Worm (Caenorhabditis elegans) whole organism, L3 larva: ENCODE data around the gene rps-8.
A peak's percentile ranks its signal among the peaks of the same experiment; 100 is the strongest.

Experiments used
- R02D3.7 ChIP-seq: fragments of 150-350 bp; optimal IDR thresholded peaks from 2 replicates; lab custom pipeline; 2014; ENCODE audit warnings: missing biosample characterization, missing genetic modification characterization
- ZK546.5 ChIP-seq: sonication (generic microtip); optimal IDR thresholded peaks from 2 replicates; lab custom pipeline; 2017; ENCODE audit warnings: missing biosample characterization, missing genetic modification characterization
- aly-2 ChIP-seq: fragments of 150-350 bp; optimal IDR thresholded peaks from 2 replicates; lab custom pipeline; 2014; ENCODE audit warnings: missing biosample characterization, missing genetic modification characterization
- ama-1 ChIP-seq: fragments of 150-350 bp; optimal IDR thresholded peaks from 2 replicates; lab custom pipeline; 2018
- ceh-16 ChIP-seq: sonication (generic microtip); optimal IDR thresholded peaks from 2 replicates; lab custom pipeline; 2017; ENCODE audit warnings: missing biosample characterization, missing genetic modification characterization
- ceh-28 ChIP-seq: fragments of 150-350 bp; optimal IDR thresholded peaks from 2 replicates; lab custom pipeline; 2014; ENCODE audit warnings: missing biosample characterization, missing genetic modification reagents, missing genetic modification characterization
- ceh-82 ChIP-seq: fragments of 150-350 bp; optimal IDR thresholded peaks from 2 replicates; lab custom pipeline; 2014; ENCODE audit warnings: missing biosample characterization, missing genetic modification characterization
- ceh-9 ChIP-seq: sonication (generic microtip); optimal IDR thresholded peaks from 2 replicates; lab custom pipeline; 2018; ENCODE audit warnings: missing biosample characterization, missing genetic modification characterization
- egl-27 ChIP-seq: sonication (generic microtip); optimal IDR thresholded peaks from 4 replicates; lab custom pipeline; 2017; ENCODE audit warnings: missing biosample characterization, missing genetic modification reagents, missing genetic modification characterization
- egl-5 ChIP-seq: fragments of 150-350 bp; optimal IDR thresholded peaks from 2 replicates; lab custom pipeline; 2017; ENCODE audit warnings: missing biosample characterization, missing genetic modification reagents, missing genetic modification characterization, inconsistent platforms
- elt-1 ChIP-seq: fragments of 150-350 bp; optimal IDR thresholded peaks from 2 replicates; lab custom pipeline; 2014; ENCODE audit warnings: missing biosample characterization, missing genetic modification characterization
- elt-2 ChIP-seq: sonication (generic microtip); optimal IDR thresholded peaks from 2 replicates; lab custom pipeline; 2016; ENCODE audit warnings: missing genetic modification reagents, mild to moderate bottlenecking, missing genetic modification characterization, missing compliant biosample characterization
- eor-1 ChIP-seq, 2 experiments: fragments of 150-350 bp; optimal IDR thresholded peaks; 2 replicates each; lab custom pipeline; 2014 to 2018; ENCODE audit warnings: missing biosample characterization in 2 of 2, missing genetic modification characterization in 2 of 2
- fkh-10 ChIP-seq: sonication (generic microtip); optimal IDR thresholded peaks from 2 replicates; lab custom pipeline; 2017; ENCODE audit warnings: missing biosample characterization, missing genetic modification reagents, missing genetic modification characterization
- fkh-2 ChIP-seq: fragments of 150-350 bp; optimal IDR thresholded peaks from 2 replicates; lab custom pipeline; 2014; ENCODE audit warnings: missing biosample characterization, missing genetic modification reagents, missing genetic modification characterization
- fos-1 ChIP-seq: fragments of 150-350 bp; optimal IDR thresholded peaks from 2 replicates; lab custom pipeline; 2014; ENCODE audit warnings: missing biosample characterization, missing genetic modification characterization
- hmg-11 ChIP-seq: sonication (generic microtip); optimal IDR thresholded peaks from 2 replicates; lab custom pipeline; 2016; ENCODE audit warnings: missing genetic modification characterization, missing compliant biosample characterization
- jun-1 ChIP-seq: fragments of 150-350 bp; optimal IDR thresholded peaks from 2 replicates; lab custom pipeline; 2014; ENCODE audit warnings: missing biosample characterization, missing genetic modification reagents, missing genetic modification characterization
- lin-15B ChIP-seq: fragments of 150-350 bp; optimal IDR thresholded peaks from 2 replicates; lab custom pipeline; 2014; ENCODE audit warnings: missing biosample characterization, missing genetic modification characterization
- lin-39 ChIP-seq: fragments of 150-350 bp; optimal IDR thresholded peaks from 2 replicates; lab custom pipeline; 2018; ENCODE audit warnings: missing biosample characterization, missing genetic modification reagents, missing genetic modification characterization
- lsy-12 ChIP-seq: sonication (generic microtip); optimal IDR thresholded peaks from 2 replicates; lab custom pipeline; 2016; ENCODE audit warnings: mild to moderate bottlenecking, missing genetic modification characterization, missing compliant biosample characterization
- mdl-1 ChIP-seq: fragments of 150-350 bp; optimal IDR thresholded peaks from 2 replicates; lab custom pipeline; 2014; ENCODE audit warnings: missing biosample characterization, missing genetic modification characterization
- mml-1 ChIP-seq: fragments of 150-350 bp; sonication (generic microtip); optimal IDR thresholded peaks from 3 replicates; lab custom pipeline; 2014; ENCODE audit warnings: missing biosample characterization, missing genetic modification characterization
- nfya-1 ChIP-seq: sonication (generic microtip); optimal IDR thresholded peaks from 2 replicates; lab custom pipeline; 2017; ENCODE audit warnings: missing genetic modification characterization, mild to moderate bottlenecking, missing compliant biosample characterization, antibody characterized with exemption, moderate library complexity; ENCODE audit not compliant: insufficient read depth
- nhr-11 ChIP-seq: fragments of 150-350 bp; optimal IDR thresholded peaks from 2 replicates; lab custom pipeline; 2014; ENCODE audit warnings: missing biosample characterization, missing genetic modification characterization
- nhr-12 ChIP-seq: fragments of 150-350 bp; optimal IDR thresholded peaks from 2 replicates; lab custom pipeline; 2014; ENCODE audit warnings: missing biosample characterization, missing genetic modification characterization
- nhr-23 ChIP-seq: fragments of 150-350 bp; optimal IDR thresholded peaks from 2 replicates; lab custom pipeline; 2014; ENCODE audit warnings: missing biosample characterization, missing genetic modification reagents, missing genetic modification characterization
- nhr-237 ChIP-seq: fragments of 150-350 bp; optimal IDR thresholded peaks from 2 replicates; lab custom pipeline; 2014; ENCODE audit warnings: missing biosample characterization, missing genetic modification characterization
- nhr-25 ChIP-seq: sonication (generic microtip); optimal IDR thresholded peaks from 2 replicates; lab custom pipeline; 2017; ENCODE audit warnings: missing biosample characterization, missing genetic modification characterization
- nhr-28 ChIP-seq: fragments of 150-350 bp; optimal IDR thresholded peaks from 2 replicates; lab custom pipeline; 2014; ENCODE audit warnings: missing biosample characterization, missing genetic modification characterization
- nhr-43 ChIP-seq: sonication (generic microtip); optimal IDR thresholded peaks from 2 replicates; lab custom pipeline; 2016; ENCODE audit warnings: mild to moderate bottlenecking, missing genetic modification characterization, missing compliant biosample characterization; ENCODE audit not compliant: poor library complexity, severe bottlenecking
- nhr-67 ChIP-seq: fragments of 150-350 bp; optimal IDR thresholded peaks from 2 replicates; lab custom pipeline; 2014; ENCODE audit warnings: missing biosample characterization, missing genetic modification characterization
- nhr-77 ChIP-seq: fragments of 150-350 bp; optimal IDR thresholded peaks from 2 replicates; lab custom pipeline; 2014; ENCODE audit warnings: missing biosample characterization, missing genetic modification characterization
- pha-4 ChIP-seq: fragments of 150-350 bp; optimal IDR thresholded peaks from 2 replicates; lab custom pipeline; 2014; ENCODE audit warnings: missing biosample characterization, missing genetic modification reagents, missing genetic modification characterization
- pqm-1 ChIP-seq: fragments of 150-350 bp; optimal IDR thresholded peaks from 2 replicates; lab custom pipeline; 2017; ENCODE audit warnings: missing biosample characterization, missing genetic modification characterization, inconsistent platforms
- sea-2 ChIP-seq: fragments of 150-350 bp; sonication (generic microtip); optimal IDR thresholded peaks from 4 replicates; lab custom pipeline; 2014; ENCODE audit warnings: missing biosample characterization, missing genetic modification reagents, missing genetic modification characterization
- skn-1 ChIP-seq: fragments of 150-350 bp; optimal IDR thresholded peaks from 2 replicates; lab custom pipeline; 2014; ENCODE audit warnings: missing biosample characterization, missing genetic modification characterization
- snpc-4 ChIP-seq: fragments of 150-350 bp; optimal IDR thresholded peaks from 2 replicates; lab custom pipeline; 2014; ENCODE audit warnings: missing biosample characterization, missing genetic modification characterization
- tbx-2 ChIP-seq: sonication (generic microtip); optimal IDR thresholded peaks from 2 replicates; lab custom pipeline; 2016; ENCODE audit warnings: mild to moderate bottlenecking, missing genetic modification characterization, missing compliant biosample characterization
- unc-39 ChIP-seq: sonication (generic microtip); optimal IDR thresholded peaks from 4 replicates; lab custom pipeline; 2017; ENCODE audit warnings: missing biosample characterization, missing genetic modification characterization
- unc-62 ChIP-seq: fragments of 150-350 bp; sonication (generic microtip); optimal IDR thresholded peaks from 4 replicates; lab custom pipeline; 2014; ENCODE audit warnings: missing biosample characterization, missing genetic modification reagents, missing genetic modification characterization
- zag-1 ChIP-seq: fragments of 150-350 bp; optimal IDR thresholded peaks from 2 replicates; lab custom pipeline; 2014; ENCODE audit warnings: missing biosample characterization, missing genetic modification characterization
- ztf-11 ChIP-seq: fragments of 150-350 bp; optimal IDR thresholded peaks from 2 replicates; lab custom pipeline; 2014; ENCODE audit warnings: missing biosample characterization, missing genetic modification characterization

Gene rps-8

DNA sequence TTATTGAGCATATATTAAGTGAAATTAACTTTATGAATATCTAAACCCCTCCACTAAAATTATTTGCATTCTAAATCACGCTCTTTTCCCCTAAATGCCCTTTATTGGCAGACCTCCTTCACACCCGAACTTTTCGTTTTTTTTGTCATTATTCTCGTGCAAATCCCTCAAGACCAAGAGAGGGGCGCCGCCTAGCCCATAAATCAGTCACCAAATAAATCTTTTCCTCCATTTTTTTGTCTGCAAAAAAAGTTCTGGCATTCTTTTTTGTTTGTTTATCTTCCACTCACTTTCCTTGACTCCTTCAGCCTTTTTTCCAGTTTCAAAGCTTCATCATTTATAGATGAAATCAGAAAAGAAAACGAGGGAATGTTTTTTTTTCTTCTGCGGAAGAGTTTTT lies 5.2 kb upstream of the rps-8 start:
- TF ChIP-seq elt-1 (tag; lab: Kevin White, UChicago) (peak; percentile 73), snpc-4 (tag; lab: Kevin White, UChicago) (no peak), ZK546.5 (tag; lab: Kevin White, UChicago) (no peak), lin-39 (tag; lab: Kevin White, UChicago) (peak; percentile 50), unc-39 (tag; lab: Kevin White, UChicago) (no peak), R02D3.7 (tag; lab: Kevin White, UChicago) (no peak), egl-5 (tag; lab: Kevin White, UChicago) (peak; percentile 6), sea-2 (GFP tag; lab: Kevin White, UChicago) (no peak), jun-1 (no peak), elt-2 (tag; lab: Kevin White, UChicago) (no peak), mml-1 (no peak)

DNA sequence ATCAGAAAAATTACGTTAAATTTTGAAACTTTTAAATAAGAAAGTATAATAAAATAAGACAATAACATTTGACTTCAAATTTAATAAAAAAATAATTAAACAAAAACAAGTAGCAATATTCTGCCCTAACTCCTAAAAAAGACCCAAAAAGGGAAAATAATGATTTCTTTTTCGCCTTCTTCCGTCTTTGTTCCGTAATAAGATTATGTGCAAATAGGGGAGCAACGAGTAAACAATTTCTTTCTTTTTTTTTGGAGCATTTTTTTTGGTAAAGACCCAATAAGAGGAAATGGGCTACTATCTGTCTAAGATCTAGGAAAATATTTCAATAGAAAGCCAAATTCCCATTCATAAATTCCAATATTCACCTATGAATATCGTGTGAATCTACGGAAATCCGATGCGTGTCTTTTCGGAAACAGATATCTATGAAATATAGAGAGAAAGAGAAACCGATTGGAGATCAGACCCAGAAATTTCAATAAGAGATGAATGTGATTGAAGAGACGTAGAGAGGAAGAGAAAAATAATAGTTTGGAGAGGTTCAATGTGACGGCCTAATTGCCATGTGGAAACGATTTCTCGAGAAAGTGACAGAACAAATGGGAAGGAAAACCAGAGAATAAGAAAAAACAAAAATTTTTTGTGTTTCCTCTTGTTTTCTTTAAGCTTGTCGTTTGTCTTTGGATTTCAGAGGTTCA lies 4.3 kb upstream of the rps-8 start:
- TF ChIP-seq ceh-82 (tag; lab: Kevin White, UChicago): no peak
- TF ChIP-seq nhr-25 (tag; lab: Kevin White, UChicago): peak; percentile 6
- TF ChIP-seq ceh-9 (tag; lab: Kevin White, UChicago): no peak
- TF ChIP-seq elt-1 (tag; lab: Kevin White, UChicago): no peak
- TF ChIP-seq fkh-10 (GFP tag; lab: Kevin White, UChicago): no peak
- no peak for TF ChIP-seq skn-1 (tag; lab: Kevin White, UChicago)
- TF ChIP-seq nhr-237: no peak
- TF ChIP-seq snpc-4 (tag; lab: Kevin White, UChicago): no peak
- peak; percentile 13 for TF ChIP-seq hmg-11 (tag; lab: Kevin White, UChicago)
- TF ChIP-seq ceh-28 (tag; lab: Kevin White, UChicago): peak; percentile 7
- TF ChIP-seq tbx-2 (tag; lab: Kevin White, UChicago): no peak
- TF ChIP-seq ama-1 (lab: Kevin White, UChicago): no peak
- TF ChIP-seq ceh-16 (tag; lab: Kevin White, UChicago): no peak
- peak; percentile 42 for TF ChIP-seq nhr-23
- peak; percentile 2 for TF ChIP-seq pha-4 (tag; lab: Kevin White, UChicago)
- TF ChIP-seq ztf-11 (tag; lab: Kevin White, UChicago): no peak

DNA sequence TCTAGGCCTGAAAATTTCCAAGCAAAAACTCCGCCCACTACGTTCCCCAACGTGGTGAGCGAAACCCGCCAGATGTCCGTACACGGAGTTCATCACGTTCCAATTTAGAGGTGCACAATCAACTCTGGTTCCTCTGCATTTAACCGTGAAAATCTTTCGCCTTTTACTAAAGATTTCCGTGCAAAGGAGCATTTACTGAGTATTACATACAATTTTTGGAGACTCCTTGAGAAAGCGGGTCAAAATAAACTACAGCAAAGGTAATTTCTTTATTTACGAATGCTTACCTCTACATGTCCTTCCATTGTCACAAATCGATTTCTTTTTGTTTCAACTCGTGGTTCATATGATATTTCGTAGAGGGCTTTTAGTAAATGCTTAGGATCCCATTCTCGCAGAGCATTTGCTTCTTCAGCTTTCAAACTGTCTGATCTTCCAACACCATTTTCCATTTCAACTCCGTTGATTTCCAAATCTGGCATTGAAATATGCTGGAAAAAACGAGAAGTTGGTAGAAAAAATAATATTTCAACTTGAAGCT lies 3.0 kb upstream of the rps-8 start, which contains the start of gene F42C5.9:
F42C5.9 (minus strand) TSS at position 491 of the 541 bp plus-strand sequence.
- TF ChIP-seq tbx-2 (tag; lab: Kevin White, UChicago) (no peak), snpc-4 (tag; lab: Kevin White, UChicago) (peak; percentile 95), pqm-1 (tag; lab: Kevin White, UChicago) (peak; percentile 48), ama-1 (lab: Kevin White, UChicago) (peak; percentile 25)

ce11 chrIV:7313962-7314361 lies 302 bp upstream of the rps-8 start:
- TF ChIP-seq zag-1: no peak
- TF ChIP-seq R02D3.7 (tag; lab: Kevin White, UChicago): no peak
- peak; percentile 77 for TF ChIP-seq nfya-1 (tag; lab: Kevin White, UChicago)
- no peak for TF ChIP-seq eor-1 (tag; optimal IDR thresholded peaks at IDR 0.05; lab: Kevin White, UChicago)
- TF ChIP-seq fos-1 (tag; lab: Kevin White, UChicago): no peak
- no peak for TF ChIP-seq mdl-1 (tag; lab: Kevin White, UChicago)
- no peak for TF ChIP-seq nhr-67 (tag; lab: Kevin White, UChicago)
- TF ChIP-seq fkh-2 (tag; lab: Kevin White, UChicago): no peak
- TF ChIP-seq ceh-9 (tag; lab: Kevin White, UChicago): no peak
- TF ChIP-seq egl-27 (tag; lab: Kevin White, UChicago): no peak
- no peak for TF ChIP-seq nhr-12 (tag; lab: Kevin White, UChicago)
- no peak for TF ChIP-seq nhr-11 (tag; lab: Kevin White, UChicago)
- TF ChIP-seq ceh-16 (tag; lab: Kevin White, UChicago): no peak
- no peak for TF ChIP-seq tbx-2 (tag; lab: Kevin White, UChicago)
- TF ChIP-seq nhr-25 (tag; lab: Kevin White, UChicago): peak; percentile 48
- peak; percentile 80 for TF ChIP-seq snpc-4 (tag; lab: Kevin White, UChicago)
- no peak for TF ChIP-seq aly-2 (tag; lab: Kevin White, UChicago)
- peak; percentile 27 for TF ChIP-seq pqm-1 (tag; lab: Kevin White, UChicago)
- TF ChIP-seq egl-5 (tag; lab: Kevin White, UChicago): peak; percentile 67
- no peak for TF ChIP-seq ZK546.5 (tag; lab: Kevin White, UChicago)
- no peak for TF ChIP-seq lsy-12
- peak; percentile 43 for TF ChIP-seq lin-15B (tag; lab: Kevin White, UChicago)
- no peak for TF ChIP-seq nhr-237
- TF ChIP-seq lin-39 (tag; lab: Kevin White, UChicago): peak; percentile 38
- no peak for TF ChIP-seq unc-62 (GFP tag; lab: Kevin White, UChicago)
- no peak for TF ChIP-seq nhr-77 (tag; lab: Kevin White, UChicago)
- no peak for TF ChIP-seq elt-1 (tag; lab: Kevin White, UChicago)
- no peak for TF ChIP-seq ztf-11 (tag; lab: Kevin White, UChicago)
- TF ChIP-seq nhr-28: no peak
- peak; percentile 51 for TF ChIP-seq nhr-23
- TF ChIP-seq elt-2 (tag; lab: Kevin White, UChicago): peak; percentile 34
- TF ChIP-seq nhr-43 (tag; lab: Kevin White, UChicago): peak; percentile 25
- no peak for TF ChIP-seq sea-2 (GFP tag; lab: Kevin White, UChicago)
- peak; percentile 92 for TF ChIP-seq pha-4 (tag; lab: Kevin White, UChicago)
- TF ChIP-seq hmg-11 (tag; lab: Kevin White, UChicago): peak; percentile 85
